Worm (Caenorhabditis elegans) whole organism, young adult: ENCODE measurements around the gene clec-181.

ENCODE experiments used
- ama-1 ChIP-seq, 3 experiments: fragments of 150-350 bp in 1 of 3; sonication (generic microtip) in 2 of 3; optimal IDR thresholded peaks; 2 replicates each; lab custom pipeline; 2014 to 2018; ENCODE audit warnings: missing biosample characterization in 2 of 3, missing genetic modification characterization in 2 of 3, missing genetic modification reagents in 2 of 3
- dpl-1 ChIP-seq: fragments of 150-350 bp; optimal IDR thresholded peaks from 2 replicates; lab custom pipeline; 2014; ENCODE audit warnings: missing biosample characterization, missing genetic modification reagents, missing genetic modification characterization
- hlh-26 ChIP-seq: fragments of 200-800 bp; sonication (Bioruptor generic); conservative IDR thresholded peaks from 2 replicates; pipeline ENCODE4 v1.3.6; 2022; ENCODE audit warnings: missing genetic modification reagents, missing genetic modification characterization, missing compliant biosample characterization
- mcd-1 ChIP-seq: fragments of 200-800 bp; sonication (Bioruptor generic); IDR thresholded peaks from 2 replicates; pipeline ENCODE4 v1.3.6; 2022; ENCODE audit warnings: missing genetic modification reagents, missing genetic modification characterization, missing compliant biosample characterization
- mel-28 ChIP-seq: sonication (generic microtip); optimal IDR thresholded peaks from 2 replicates; lab custom pipeline; 2016; ENCODE audit warnings: borderline replicate concordance, mild to moderate bottlenecking, missing genetic modification characterization, missing compliant biosample characterization
- pha-4 ChIP-seq: fragments of 150-350 bp; sonication (generic microtip); optimal IDR thresholded peaks from 2 replicates; lab custom pipeline; 2014; ENCODE audit warnings: missing biosample characterization, missing genetic modification reagents, missing genetic modification characterization
- ztf-22 ChIP-seq: fragments of 200-800 bp; sonication (Bioruptor generic); optimal IDR thresholded peaks from 2 replicates; lab custom pipeline; 2018; ENCODE audit warnings: mild to moderate bottlenecking, missing genetic modification characterization, moderate library complexity, missing compliant biosample characterization

DNA sequence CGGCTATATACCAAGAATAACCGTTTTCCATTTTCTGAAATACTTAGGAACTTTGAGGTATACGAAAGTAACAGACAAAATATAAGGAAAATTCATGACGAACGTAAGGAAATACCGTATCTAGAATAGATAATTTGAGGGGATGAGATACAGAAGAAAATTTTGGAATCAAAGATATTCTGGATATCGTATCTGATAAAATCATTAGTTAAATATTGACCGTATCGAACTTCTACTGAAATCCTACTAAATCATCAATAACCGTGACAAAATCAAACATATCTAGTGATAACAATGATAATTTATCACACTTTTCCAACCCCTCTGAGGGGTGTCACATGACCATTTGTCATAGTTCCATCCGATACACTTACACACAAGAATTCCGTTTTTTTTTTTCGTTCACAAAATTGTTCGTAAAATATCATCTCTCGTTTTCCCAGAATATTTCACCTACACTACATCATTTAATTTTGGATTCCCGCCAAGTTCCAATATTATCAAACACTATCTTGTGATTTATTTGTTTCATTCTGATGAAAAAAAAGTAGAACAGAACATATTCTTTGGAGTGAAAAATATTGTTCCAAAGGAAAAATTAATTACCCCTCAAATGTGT is 5.0 kb downstream of the clec-181 start, which contains the start of gene Y59H11AR.4:
- TF ChIP-seq hlh-26 (GFP tag; lab: Robert Waterston, UW) (no peak), pha-4 (tag; lab: Kevin White, UChicago) (no peak), ama-1 (optimal IDR thresholded peaks at IDR 0.05; lab: Kevin White, UChicago) (no peak), ama-1 (GFP tag; optimal IDR thresholded peaks at IDR 0.05; lab: Kevin White, UChicago) (no peak), ztf-22 (GFP tag; lab: Kevin White, UChicago) (no peak), mel-28 (no peak), mcd-1 (GFP tag; lab: Robert Waterston, UW) (no peak), dpl-1 (GFP tag; lab: Kevin White, UChicago) (no peak)
